Fruit fly (Drosophila melanogaster) whole organism, embryonic: ENCODE data around the gene CG2614.

Experiments used
- Atf-2 ChIP-seq: fragments of 200-800 bp; sonication (Bioruptor generic); optimal IDR thresholded peaks from 2 replicates; lab custom pipeline; 2016; ENCODE audit warnings: missing biosample characterization, missing genetic modification characterization
- B-H2 ChIP-seq: fragments of 200-800 bp; sonication (Bioruptor generic); optimal IDR thresholded peaks from 2 replicates; lab custom pipeline; 2018; ENCODE audit warnings: missing biosample characterization, mild to moderate bottlenecking, missing genetic modification characterization
- Bteb2 ChIP-seq: fragments of 200-800 bp; sonication (Bioruptor generic); optimal IDR thresholded peaks from 2 replicates; lab custom pipeline; 2016; ENCODE audit warnings: missing biosample characterization, missing genetic modification characterization
- CG10267 ChIP-seq: fragments of 200-800 bp; sonication (Bioruptor generic); optimal IDR thresholded peaks from 2 replicates; lab custom pipeline; 2018; ENCODE audit warnings: missing biosample characterization, mild to moderate bottlenecking, missing genetic modification characterization, moderate library complexity
- CG12236 ChIP-seq: fragments of 200-800 bp; sonication (Bioruptor generic); optimal IDR thresholded peaks from 2 replicates; lab custom pipeline; 2016; ENCODE audit warnings: missing biosample characterization, missing genetic modification characterization
- CG12299 ChIP-seq: fragments of 200-800 bp; sonication (Bioruptor generic); optimal IDR thresholded peaks from 2 replicates; lab custom pipeline; 2018; ENCODE audit warnings: missing biosample characterization, mild to moderate bottlenecking, missing genetic modification characterization
- CG12769 ChIP-seq: fragments of 200-800 bp; sonication (Bioruptor generic); optimal IDR thresholded peaks from 2 replicates; lab custom pipeline; 2019; ENCODE audit warnings: missing biosample characterization, mild to moderate bottlenecking, missing genetic modification characterization, moderate library complexity
- CG13894 ChIP-seq: fragments of 200-800 bp; sonication (Bioruptor generic); optimal IDR thresholded peaks from 3 replicates; lab custom pipeline; 2018; ENCODE audit warnings: missing biosample characterization, mild to moderate bottlenecking, missing genetic modification characterization, moderate library complexity
- CG14014 ChIP-seq: fragments of 200-800 bp; sonication (Bioruptor generic); IDR thresholded peaks from 2 replicates; pipeline ENCODE4 v1.3.6; 2022; ENCODE audit warnings: missing biosample characterization, missing genetic modification characterization
- CG14050 ChIP-seq: fragments of 200-800 bp; sonication (Bioruptor generic); IDR thresholded peaks from 3 replicates; pipeline ENCODE4 v1.3.6; 2022; ENCODE audit warnings: missing biosample characterization, missing genetic modification characterization
- CG15269 ChIP-seq: fragments of 200-800 bp; sonication (Bioruptor generic); optimal IDR thresholded peaks from 2 replicates; lab custom pipeline; 2018; ENCODE audit warnings: missing biosample characterization, mild to moderate bottlenecking, missing genetic modification characterization, moderate library complexity
- CG15514 ChIP-seq: fragments of 200-800 bp; sonication (Bioruptor generic); optimal IDR thresholded peaks from 3 replicates; lab custom pipeline; 2017; ENCODE audit warnings: missing biosample characterization, missing genetic modification characterization, mild to moderate bottlenecking, moderate library complexity, missing genetic modification reagents
- CG15601 ChIP-seq: fragments of 200-800 bp; sonication (Bioruptor generic); optimal IDR thresholded peaks from 3 replicates; lab custom pipeline; 2019; ENCODE audit warnings: missing biosample characterization, mild to moderate bottlenecking, missing genetic modification characterization, moderate library complexity
- CG2116 ChIP-seq: fragments of 200-800 bp; sonication (Bioruptor generic); optimal IDR thresholded peaks from 3 replicates; lab custom pipeline; 2018; ENCODE audit warnings: missing biosample characterization, mild to moderate bottlenecking, missing genetic modification characterization
- CG2129 ChIP-seq: fragments of 200-800 bp; sonication (Bioruptor generic); IDR thresholded peaks from 2 replicates; pipeline ENCODE4 v1.3.6; 2022; ENCODE audit warnings: missing biosample characterization, missing genetic modification characterization; ENCODE audit not compliant: partially characterized antibody
- CG3281 ChIP-seq: fragments of 200-800 bp; sonication (Bioruptor generic); optimal IDR thresholded peaks from 3 replicates; lab custom pipeline; 2017; ENCODE audit warnings: missing biosample characterization, mild to moderate bottlenecking, missing genetic modification characterization
- CG33213 ChIP-seq: fragments of 200-800 bp; sonication (Bioruptor generic); optimal IDR thresholded peaks from 3 replicates; lab custom pipeline; 2016; ENCODE audit warnings: missing biosample characterization, missing genetic modification characterization
- CG34224 ChIP-seq: fragments of 200-800 bp; sonication (Bioruptor generic); IDR thresholded peaks from 3 replicates; pipeline ENCODE4 v1.3.6; 2022; ENCODE audit warnings: missing biosample characterization, missing genetic modification characterization; ENCODE audit not compliant: partially characterized antibody
- CG3726 ChIP-seq: fragments of 200-800 bp; sonication (Bioruptor generic); IDR thresholded peaks from 3 replicates; pipeline ENCODE4, ENCODE4 v1.3.6; 2022; ENCODE audit warnings: missing biosample characterization, missing genetic modification characterization
- CG3847 ChIP-seq: fragments of 200-800 bp; sonication (Bioruptor generic); IDR thresholded peaks from 2 replicates; pipeline ENCODE4 v1.3.6; 2022; ENCODE audit warnings: missing biosample characterization, missing genetic modification characterization
- CG3995 ChIP-seq: fragments of 200-800 bp; sonication (Bioruptor generic); optimal IDR thresholded peaks from 3 replicates; lab custom pipeline; 2016; ENCODE audit warnings: missing biosample characterization, missing genetic modification characterization
- CG6175 ChIP-seq: fragments of 200-800 bp; sonication (Bioruptor generic); IDR thresholded peaks from 3 replicates; pipeline ENCODE4 v1.3.6; 2022; ENCODE audit warnings: missing biosample characterization, missing genetic modification characterization
- CG8290 ChIP-seq, 3 experiments: fragments of 200-800 bp; sonication (Bioruptor generic); optimal IDR thresholded peaks; 2 replicates each; lab custom pipeline; 2016 to 2019; ENCODE audit warnings: missing biosample characterization in 3 of 3, missing genetic modification characterization in 3 of 3, mild to moderate bottlenecking in 2 of 3, moderate library complexity in 1 of 3
- CkIIα-i1 ChIP-seq: fragments of 200-800 bp; sonication (Bioruptor generic); IDR thresholded peaks from 2 replicates; pipeline ENCODE4 v1.3.6; 2022; ENCODE audit warnings: missing biosample characterization, missing genetic modification characterization
- Fer1 ChIP-seq: fragments of 200-800 bp; sonication (Bioruptor generic); optimal IDR thresholded peaks from 2 replicates; lab custom pipeline; 2017; ENCODE audit warnings: missing biosample characterization, mild to moderate bottlenecking, missing genetic modification characterization
- GATAe ChIP-seq: fragments of 200-800 bp; sonication (Bioruptor generic); conservative IDR thresholded peaks from 2 replicates; pipeline ENCODE4 v1.3.6; 2022; ENCODE audit warnings: missing biosample characterization, missing genetic modification characterization
- H2.0 ChIP-seq: fragments of 200-800 bp; sonication (Bioruptor generic); IDR thresholded peaks from 2 replicates; pipeline ENCODE4 v1.3.6; 2022; ENCODE audit warnings: missing biosample characterization, missing genetic modification characterization
- Hr51 ChIP-seq, 2 experiments: fragments of 200-800 bp; sonication (Bioruptor generic); optimal IDR thresholded peaks; 2 replicates in 1 of 2; 3 replicates in 1 of 2; lab custom pipeline; 2016 to 2018; ENCODE audit warnings: missing biosample characterization in 2 of 2, missing genetic modification characterization in 2 of 2, mild to moderate bottlenecking in 1 of 2, moderate library complexity in 1 of 2
- MESR4 ChIP-seq: fragments of 200-800 bp; sonication (Bioruptor generic); optimal IDR thresholded peaks from 2 replicates; lab custom pipeline; 2018; ENCODE audit warnings: missing biosample characterization, mild to moderate bottlenecking, missing genetic modification characterization, moderate library complexity
- Med ChIP-seq: fragments of 200-800 bp; sonication (Bioruptor generic); peaks from one replicate; lab custom pipeline; 2016; ENCODE audit warnings: missing biosample characterization, missing genetic modification characterization, mild to moderate bottlenecking, inconsistent platforms, moderate library complexity
- Oaz ChIP-seq: fragments of 200-800 bp; sonication (Bioruptor generic); IDR thresholded peaks from 2 replicates; pipeline ENCODE4 v1.3.6; 2022; ENCODE audit warnings: missing biosample characterization, missing genetic modification characterization
- Sin3A ChIP-seq: fragments of >200 bp; optimal IDR thresholded peaks from 2 replicates; lab custom pipeline; 2018
- Spps ChIP-seq: fragments of 200-800 bp; sonication (Bioruptor generic); optimal IDR thresholded peaks from 2 replicates; lab custom pipeline; 2018; ENCODE audit warnings: missing biosample characterization, mild to moderate bottlenecking, missing genetic modification characterization
- br ChIP-seq: fragments of >200 bp; optimal IDR thresholded peaks from 2 replicates; lab custom pipeline; 2017
- cg ChIP-seq: fragments of 200-800 bp; sonication (Bioruptor generic); optimal IDR thresholded peaks from 3 replicates; lab custom pipeline; 2019; ENCODE audit warnings: missing biosample characterization, mild to moderate bottlenecking, missing genetic modification characterization, moderate library complexity
- crol ChIP-seq: fragments of 200-800 bp; sonication (Bioruptor generic); IDR thresholded peaks from 2 replicates; pipeline ENCODE4 v1.3.6; 2022; ENCODE audit warnings: missing biosample characterization, missing genetic modification characterization
- crp ChIP-seq, 2 experiments: fragments of 200-800 bp; sonication (Bioruptor generic); optimal IDR thresholded peaks; 2 replicates in 1 of 2; 3 replicates in 1 of 2; lab custom pipeline; 2017; ENCODE audit warnings: missing biosample characterization in 2 of 2, missing genetic modification characterization in 2 of 2, mild to moderate bottlenecking in 1 of 2, moderate library complexity in 1 of 2
- dmrt11E ChIP-seq: fragments of 200-800 bp; sonication (Bioruptor generic); optimal IDR thresholded peaks from 3 replicates; lab custom pipeline; 2018; ENCODE audit warnings: missing biosample characterization, mild to moderate bottlenecking, missing genetic modification characterization, moderate library complexity
- fd96Cb ChIP-seq: fragments of 200-800 bp; sonication (Bioruptor generic); optimal IDR thresholded peaks from 2 replicates; lab custom pipeline; 2018; ENCODE audit warnings: missing biosample characterization, mild to moderate bottlenecking, missing genetic modification characterization, moderate library complexity
- ftz-f1 ChIP-seq: fragments of 200-800 bp; sonication (Bioruptor generic); optimal IDR thresholded peaks from 2 replicates; lab custom pipeline; 2016; ENCODE audit warnings: missing biosample characterization, missing genetic modification characterization
- her ChIP-seq: fragments of 200-800 bp; sonication (Bioruptor generic); optimal IDR thresholded peaks from 2 replicates; lab custom pipeline; 2016; ENCODE audit warnings: missing biosample characterization, missing genetic modification characterization
- hth ChIP-seq: fragments of >200 bp; optimal IDR thresholded peaks from 2 replicates; lab custom pipeline; 2017; ENCODE audit warnings: inconsistent platforms
- jing ChIP-seq: fragments of 200-800 bp; sonication (Bioruptor generic); optimal IDR thresholded peaks from 2 replicates; lab custom pipeline; 2018; ENCODE audit warnings: missing biosample characterization, mild to moderate bottlenecking, missing genetic modification characterization
- nmo ChIP-seq: fragments of 200-800 bp; sonication (Bioruptor generic); optimal IDR thresholded peaks from 2 replicates; lab custom pipeline; 2018; ENCODE audit warnings: missing biosample characterization, mild to moderate bottlenecking, missing genetic modification characterization, moderate library complexity
- peb ChIP-seq: fragments of 200-800 bp; sonication (Bioruptor generic); IDR thresholded peaks from 2 replicates; pipeline ENCODE4 v1.3.6; 2022; ENCODE audit warnings: missing biosample characterization, missing genetic modification characterization
- pfk ChIP-seq: fragments of 200-800 bp; sonication (Bioruptor generic); optimal IDR thresholded peaks from 2 replicates; lab custom pipeline; 2018; ENCODE audit warnings: missing biosample characterization, mild to moderate bottlenecking, missing genetic modification characterization, moderate library complexity
- sd ChIP-seq: fragments of 200-800 bp; sonication (Bioruptor generic); optimal IDR thresholded peaks from 3 replicates; lab custom pipeline; 2018; ENCODE audit warnings: missing biosample characterization, mild to moderate bottlenecking, missing genetic modification characterization, moderate library complexity
- shn ChIP-seq: fragments of 200-800 bp; sonication (Bioruptor generic); optimal IDR thresholded peaks from 3 replicates; lab custom pipeline; 2016; ENCODE audit warnings: missing biosample characterization, missing genetic modification characterization
- sima ChIP-seq: fragments of 200-800 bp; sonication (Bioruptor generic); optimal IDR thresholded peaks from 2 replicates; lab custom pipeline; 2016; ENCODE audit warnings: missing biosample characterization, missing genetic modification characterization

The CG2614 gene

dm6 chr2L:20645394-20645869, 10.8 kb upstream of the CG2614 start, which contains the start of the genes phr6-4 and CG2608 (continued):
- TF ChIP-seq Hr51 (GFP tag; optimal IDR thresholded peaks at IDR 0.05; lab: Kevin White, UChicago) (peak; percentile 84 to 94), CG15269 (peak; percentile 94), CG2116 (GFP tag; lab: Kevin White, UChicago) (peak; percentile 77), Fer1 (peak; percentile 93), CG14050 (GFP tag; lab: Robert Waterston, UW) (peak; percentile 80), br (lab: Kevin White, UChicago) (no peak), CG12299 (tag; lab: Kevin White, UChicago) (peak; percentile 91), jing (GFP tag; lab: Kevin White, UChicago) (peak; percentile 75), Atf-2 (peak; percentile 92), CG15601 (peak; percentile 92), GATAe (peak; percentile 49), B-H2 (GFP tag; lab: Kevin White, UChicago) (peak; percentile 82), sima (peak; percentile 24), crol (GFP tag; lab: Robert Waterston, UW) (0 out of 2 replicates have a peak, but pooled peaks have one; percentile 13), peb (peak; percentile 67; the same call in 1 of the 2 replicates), CG8290 (GFP tag; optimal IDR thresholded peaks at IDR 0.05; lab: Kevin White, UChicago) (peak; percentile 73), CG8290 (tag; optimal IDR thresholded peaks at IDR 0.05; lab: Kevin White, UChicago) (peak; percentile 60 to 86)

- TF ChIP-seq Spps, result no peak
- no peak for TF ChIP-seq CG3281 (GFP tag; lab: Kevin White, UChicago)
- no peak for TF ChIP-seq CG13894
- TF ChIP-seq Oaz, result no peak
- TF ChIP-seq nmo (GFP tag; lab: Kevin White, UChicago), result peak; percentile 50
- TF ChIP-seq CG12769 (tag; lab: Kevin White, UChicago), result no peak
- no peak for TF ChIP-seq sd (tag; lab: Kevin White, UChicago)
- no peak for TF ChIP-seq CG15269
- no peak for TF ChIP-seq CG3726 (GFP tag; lab: Robert Waterston, UW)
- TF ChIP-seq CG34224, result no peak
- no peak for TF ChIP-seq CG6175
- peak; percentile 99 for TF ChIP-seq CG3995
- no peak for TF ChIP-seq H2.0 (GFP tag; lab: Robert Waterston, UW)
- TF ChIP-seq GATAe, result no peak
- TF ChIP-seq CG10267 (tag; lab: Kevin White, UChicago), result peak; percentile 24
- TF ChIP-seq CG2129 (GFP tag; lab: Robert Waterston, UW), result no peak
- TF ChIP-seq hth, result no peak
- no peak for TF ChIP-seq CG12236 (GFP tag; lab: Kevin White, UChicago)
- TF ChIP-seq shn (GFP tag; lab: Kevin White, UChicago), result no peak
- no peak for TF ChIP-seq CG3847 (GFP tag; lab: Robert Waterston, UW)
- peak; percentile 5 for TF ChIP-seq her
- no peak for TF ChIP-seq dmrt11E (tag; lab: Kevin White, UChicago)
- no peak for TF ChIP-seq fd96Cb (tag; lab: Kevin White, UChicago)
- TF ChIP-seq ftz-f1 (GFP tag; lab: Kevin White, UChicago), result peak; percentile 0
- peak; percentile 32 for TF ChIP-seq CG15514 (GFP tag; lab: Kevin White, UChicago)
- peak; percentile 22 for TF ChIP-seq Sin3A
- peak in 1 of 2 experiments; percentile 73 for TF ChIP-seq crp (GFP tag; optimal IDR thresholded peaks at IDR 0.05; lab: Kevin White, UChicago)
- peak; percentile 100 for TF ChIP-seq MESR4 (GFP tag; lab: Kevin White, UChicago)
- no peak for TF ChIP-seq cg (GFP tag; lab: Kevin White, UChicago)
- no peak for TF ChIP-seq CkIIα-i1 (GFP tag; lab: Robert Waterston, UW)
- peak; percentile 82 for TF ChIP-seq Med (GFP tag; lab: Kevin White, UChicago)
- peak; percentile 64 for TF ChIP-seq CG33213
- no peak for TF ChIP-seq pfk (GFP tag; lab: Kevin White, UChicago)
- TF ChIP-seq Bteb2 (GFP tag; lab: Kevin White, UChicago), result peak; percentile 9
- no peak for TF ChIP-seq CG14014
These were observed 8.9 kb upstream of the CG2614 start for dm6 chr2L:20647240-20647908.
